Worm (Caenorhabditis elegans) whole organism, L4 larva: Measurements from ENCODE around the gene W03B1.5.

Experiments used
- D1046.2 ChIP-seq: fragments of 200-800 bp; sonication (Bioruptor generic); IDR thresholded peaks from 2 replicates; pipeline ENCODE4 v1.3.6; 2022; ENCODE audit warnings: missing genetic modification characterization, missing compliant biosample characterization
- F44E2.7 ChIP-seq: fragments of 200-800 bp; sonication (Bioruptor generic); IDR thresholded peaks from 2 replicates; pipeline ENCODE4 v2.1.2; 2022; ENCODE audit warnings: missing genetic modification characterization, missing compliant biosample characterization
- F49E8.2 ChIP-seq: sonication (generic microtip); optimal IDR thresholded peaks from 2 replicates; lab custom pipeline; 2016; ENCODE audit warnings: missing compliant biosample characterization, mild to moderate bottlenecking, missing genetic modification characterization, borderline replicate concordance
- T26A8.4 ChIP-seq: fragments of 200-800 bp; sonication (Bioruptor generic); IDR thresholded peaks from 2 replicates; pipeline ENCODE4 v1.3.6; 2022; ENCODE audit warnings: missing genetic modification characterization, missing compliant biosample characterization
- Y48G9A.11 ChIP-seq: fragments of 200-800 bp; sonication (Bioruptor generic); IDR thresholded peaks from 2 replicates; pipeline ENCODE4 v1.3.6; 2022; ENCODE audit warnings: missing genetic modification reagents, missing genetic modification characterization, missing compliant biosample characterization
- Y5F2A.4 ChIP-seq: fragments of 200-800 bp; sonication (Bioruptor generic); optimal IDR thresholded peaks from 2 replicates; lab custom pipeline; 2018; ENCODE audit warnings: mild to moderate bottlenecking, missing genetic modification characterization, missing compliant biosample characterization
- Y75B8A.6 ChIP-seq: fragments of 200-800 bp; sonication (Bioruptor generic); IDR thresholded peaks from 2 replicates; pipeline ENCODE4 v1.3.6; 2022; ENCODE audit warnings: missing genetic modification reagents, missing genetic modification characterization, missing compliant biosample characterization
- ZK337.2 ChIP-seq: fragments of 200-800 bp; sonication (Bioruptor generic); IDR thresholded peaks from 2 replicates; pipeline ENCODE4 v1.3.6; 2022; ENCODE audit warnings: missing genetic modification reagents, missing genetic modification characterization, missing compliant biosample characterization
- ama-1 ChIP-seq: fragments of 150-350 bp; optimal IDR thresholded peaks from 2 replicates; lab custom pipeline; 2014; ENCODE audit warnings: inconsistent platforms, mixed read lengths
- attf-4 ChIP-seq: sonication (generic microtip); optimal IDR thresholded peaks from 3 replicates; lab custom pipeline; 2017; ENCODE audit warnings: missing biosample characterization, missing genetic modification characterization
- ceh-28 ChIP-seq: fragments of 150-350 bp; optimal IDR thresholded peaks from 2 replicates; lab custom pipeline; 2014; ENCODE audit warnings: missing biosample characterization, missing genetic modification reagents, missing genetic modification characterization
- ceh-44 ChIP-seq: fragments of 200-800 bp; sonication (Bioruptor generic); IDR thresholded peaks from 2 replicates; pipeline ENCODE4 v1.3.6; 2022; ENCODE audit warnings: missing genetic modification reagents, missing genetic modification characterization, missing compliant biosample characterization
- ces-1 ChIP-seq: fragments of 150-350 bp; sonication (generic microtip); optimal IDR thresholded peaks from 4 replicates; lab custom pipeline; 2014; ENCODE audit warnings: missing biosample characterization, missing genetic modification reagents, missing genetic modification characterization
- ctbp-1 ChIP-seq: fragments of 200-800 bp; sonication (Bioruptor generic); IDR thresholded peaks from 2 replicates; pipeline ENCODE4 v1.3.6; 2022; ENCODE audit warnings: missing genetic modification reagents, missing genetic modification characterization, missing compliant biosample characterization
- daf-19 ChIP-seq: fragments of 200-800 bp; sonication (Bioruptor generic); conservative IDR thresholded peaks from 2 replicates; pipeline ENCODE4 v1.3.6; 2022; ENCODE audit warnings: missing genetic modification characterization, missing compliant biosample characterization
- egl-27 ChIP-seq: sonication (generic microtip); optimal IDR thresholded peaks from 3 replicates; lab custom pipeline; 2017; ENCODE audit warnings: missing biosample characterization, missing genetic modification reagents, missing genetic modification characterization
- fkh-10 ChIP-seq: fragments of 150-350 bp; optimal IDR thresholded peaks from 2 replicates; lab custom pipeline; 2014; ENCODE audit warnings: missing biosample characterization, missing genetic modification reagents, missing genetic modification characterization
- gei-8 ChIP-seq: fragments of 200-800 bp; sonication (Bioruptor generic); optimal IDR thresholded peaks from 2 replicates; lab custom pipeline; 2018; ENCODE audit warnings: mild to moderate bottlenecking, missing genetic modification characterization, missing compliant biosample characterization
- hif-1 ChIP-seq, 2 experiments: sonication (generic microtip); optimal IDR thresholded peaks; 2 replicates each; lab custom pipeline; 2016 to 2017; ENCODE audit warnings: missing compliant biosample characterization in 2 of 2, missing genetic modification characterization in 2 of 2, missing genetic modification reagents in 2 of 2, missing genotype in 2 of 2, mild to moderate bottlenecking in 1 of 2
- hlh-11 ChIP-seq: fragments of 200-800 bp; sonication (Bioruptor generic); optimal IDR thresholded peaks from 2 replicates; lab custom pipeline; 2018; ENCODE audit warnings: mild to moderate bottlenecking, missing genetic modification characterization, missing compliant biosample characterization
- hlh-30 ChIP-seq: sonication (generic microtip); optimal IDR thresholded peaks from 2 replicates; lab custom pipeline; 2017; ENCODE audit warnings: antibody characterized with exemption, mild to moderate bottlenecking, missing genetic modification characterization, missing compliant biosample characterization; ENCODE audit not compliant: insufficient read depth
- hmg-1.1 ChIP-seq: fragments of 200-800 bp; sonication (Bioruptor generic); IDR thresholded peaks from 2 replicates; pipeline ENCODE4 v1.3.6; 2022; ENCODE audit warnings: missing genetic modification reagents, missing genetic modification characterization, missing compliant biosample characterization
- lin-29 ChIP-seq: fragments of 200-800 bp; sonication (Bioruptor generic); IDR thresholded peaks from 2 replicates; pipeline ENCODE4 v1.3.6; 2022; ENCODE audit warnings: missing genetic modification reagents, missing genetic modification characterization, missing compliant biosample characterization
- lin-39 ChIP-seq: fragments of 150-350 bp; optimal IDR thresholded peaks from 2 replicates; lab custom pipeline; 2014; ENCODE audit warnings: missing biosample characterization, missing genetic modification reagents, missing genetic modification characterization
- lsy-2 ChIP-seq, 2 experiments: fragments of 150-350 bp in 1 of 2; sonication (generic microtip) in 1 of 2; optimal IDR thresholded peaks; 2 replicates each; lab custom pipeline; 2014 to 2017; ENCODE audit warnings: missing biosample characterization in 2 of 2, missing genetic modification characterization in 2 of 2
- madf-9 ChIP-seq: fragments of 200-800 bp; sonication (Bioruptor generic); conservative IDR thresholded peaks from 2 replicates; pipeline ENCODE4 v1.3.6; 2022; ENCODE audit warnings: missing genetic modification reagents, missing genetic modification characterization, missing compliant biosample characterization
- mdt-29 ChIP-seq: fragments of 200-800 bp; sonication (Bioruptor generic); IDR thresholded peaks from 2 replicates; pipeline ENCODE4 v1.3.6; 2022; ENCODE audit warnings: missing genetic modification reagents, missing genetic modification characterization, missing compliant biosample characterization
- mep-1 ChIP-seq: fragments of 150-350 bp; sonication (generic microtip); optimal IDR thresholded peaks from 3 replicates; lab custom pipeline; 2014; ENCODE audit warnings: missing biosample characterization, missing genetic modification characterization
- mes-2 ChIP-seq: sonication (generic microtip); optimal IDR thresholded peaks from 2 replicates; lab custom pipeline; 2016; ENCODE audit warnings: missing genotype, mild to moderate bottlenecking, missing genetic modification characterization, missing compliant biosample characterization; ENCODE audit not compliant: poor library complexity, severe bottlenecking
- mxl-3 ChIP-seq: fragments of 200-800 bp; sonication (Bioruptor generic); optimal IDR thresholded peaks from 2 replicates; lab custom pipeline; 2018; ENCODE audit warnings: mild to moderate bottlenecking, missing genetic modification characterization, missing compliant biosample characterization
- nhr-11 ChIP-seq: fragments of 150-350 bp; optimal IDR thresholded peaks from 2 replicates; lab custom pipeline; 2014; ENCODE audit warnings: missing biosample characterization, missing genetic modification characterization
- nhr-111 ChIP-seq: fragments of 200-800 bp; sonication (Bioruptor generic); optimal IDR thresholded peaks from 2 replicates; lab custom pipeline; 2018; ENCODE audit warnings: mild to moderate bottlenecking, missing genetic modification characterization, missing compliant biosample characterization
- nhr-237 ChIP-seq: sonication (generic microtip); optimal IDR thresholded peaks from 2 replicates; lab custom pipeline; 2017; ENCODE audit warnings: missing biosample characterization, missing genetic modification characterization
- nhr-28 ChIP-seq: fragments of 150-350 bp; optimal IDR thresholded peaks from 2 replicates; lab custom pipeline; 2014; ENCODE audit warnings: missing biosample characterization, missing genetic modification characterization
- nhr-41 ChIP-seq: fragments of 200-800 bp; sonication (Bioruptor generic); IDR thresholded peaks from 2 replicates; pipeline ENCODE4 v1.3.6; 2022; ENCODE audit warnings: missing genetic modification reagents, missing genetic modification characterization, missing compliant biosample characterization
- nhr-48 ChIP-seq: sonication (generic microtip); optimal IDR thresholded peaks from 2 replicates; lab custom pipeline; 2016; ENCODE audit warnings: mild to moderate bottlenecking, missing genetic modification characterization, missing compliant biosample characterization
- nhr-6 ChIP-seq: fragments of 150-350 bp; optimal IDR thresholded peaks from 2 replicates; lab custom pipeline; 2014; ENCODE audit warnings: missing biosample characterization, missing genetic modification characterization
- nhr-76 ChIP-seq: fragments of 150-350 bp; optimal IDR thresholded peaks from 2 replicates; lab custom pipeline; 2014; ENCODE audit warnings: missing biosample characterization, missing genetic modification characterization
- pqm-1 ChIP-seq: sonication (generic microtip); optimal IDR thresholded peaks from 2 replicates; lab custom pipeline; 2017; ENCODE audit warnings: missing biosample characterization, missing genetic modification characterization
- rbr-2 ChIP-seq: sonication (generic microtip); optimal IDR thresholded peaks from 2 replicates; lab custom pipeline; 2016; ENCODE audit warnings: missing genotype, missing genetic modification characterization, missing compliant biosample characterization
- sdz-12 ChIP-seq: fragments of 200-800 bp; sonication (Bioruptor generic); optimal IDR thresholded peaks from 2 replicates; lab custom pipeline; 2018; ENCODE audit warnings: mild to moderate bottlenecking, missing genetic modification characterization, missing compliant biosample characterization
- set-16 ChIP-seq: fragments of 200-800 bp; sonication (Bioruptor generic); IDR thresholded peaks from 2 replicates; pipeline ENCODE4 v1.3.6; 2022; ENCODE audit warnings: missing genetic modification reagents, missing genetic modification characterization, missing compliant biosample characterization
- snpc-1.2 ChIP-seq: fragments of 200-800 bp; sonication (Bioruptor generic); IDR thresholded peaks from 2 replicates; pipeline ENCODE4 v1.3.6; 2022; ENCODE audit warnings: missing genetic modification reagents, missing genetic modification characterization, missing compliant biosample characterization
- snpc-4 ChIP-seq: fragments of 150-350 bp; optimal IDR thresholded peaks from 2 replicates; lab custom pipeline; 2014; ENCODE audit warnings: missing biosample characterization, missing genetic modification characterization
- spr-3 ChIP-seq: fragments of 200-800 bp; sonication (Bioruptor generic); optimal IDR thresholded peaks from 2 replicates; lab custom pipeline; 2018; ENCODE audit warnings: mild to moderate bottlenecking, missing genetic modification characterization, missing compliant biosample characterization
- tag-97 ChIP-seq: fragments of 200-800 bp; sonication (Bioruptor generic); IDR thresholded peaks from 2 replicates; pipeline ENCODE4 v1.3.6; 2022; ENCODE audit warnings: missing genetic modification characterization, missing compliant biosample characterization
- unc-130 ChIP-seq: sonication (generic microtip); optimal IDR thresholded peaks from 2 replicates; lab custom pipeline; 2016; ENCODE audit warnings: missing genetic modification reagents, missing genetic modification characterization, missing compliant biosample characterization
- vab-7 ChIP-seq: fragments of 200-800 bp; sonication (Bioruptor generic); IDR thresholded peaks from 2 replicates; pipeline ENCODE4 v1.3.6; 2022; ENCODE audit warnings: missing genetic modification reagents, missing genetic modification characterization, missing compliant biosample characterization
- zag-1 ChIP-seq: fragments of 150-350 bp; optimal IDR thresholded peaks from 2 replicates; lab custom pipeline; 2014; ENCODE audit warnings: missing biosample characterization, missing genetic modification characterization
- zip-11 ChIP-seq: fragments of 200-800 bp; sonication (Bioruptor generic); IDR thresholded peaks from 2 replicates; pipeline ENCODE4 v1.3.6; 2022; ENCODE audit warnings: missing genetic modification characterization, missing compliant biosample characterization

W03B1.5 gene

ce11 chrIV:4390438-4390894 lies 42.2 kb downstream of the W03B1.5 start, which contains the start of the genes rpl-7A and set-21 (continued):
- peak; percentile 90 for TF ChIP-seq mxl-3 (GFP tag; lab: Kevin White, UChicago)
- peak; percentile 90 for TF ChIP-seq mep-1
- TF ChIP-seq F44E2.7 = 0 out of 2 replicates have a peak, but pooled peaks have one; percentile 77
- peak; percentile 53 for TF ChIP-seq sdz-12 (GFP tag; lab: Kevin White, UChicago)
- TF ChIP-seq nhr-6 (tag; lab: Kevin White, UChicago) = peak; percentile 76
- peak; percentile 23 for TF ChIP-seq nhr-237 (tag; lab: Kevin White, UChicago)
- peak; percentile 97 for TF ChIP-seq mes-2 (tag; lab: Kevin White, UChicago)
- TF ChIP-seq vab-7 = peak; percentile 93
- peak; percentile 82 for TF ChIP-seq F49E8.2 (tag; lab: Kevin White, UChicago)
- TF ChIP-seq egl-27 (tag; lab: Kevin White, UChicago) = no peak
- TF ChIP-seq pqm-1 (tag; lab: Kevin White, UChicago) = peak; percentile 45
- no peak for TF ChIP-seq nhr-111 (GFP tag; lab: Kevin White, UChicago)
- peak; percentile 94 for TF ChIP-seq nhr-41
- no peak for TF ChIP-seq ama-1
- peak; percentile 95 for TF ChIP-seq D1046.2 (GFP tag; lab: Robert Waterston, UW)
- peak; percentile 98 for TF ChIP-seq hmg-1.1 (GFP tag; lab: Robert Waterston, UW)
- TF ChIP-seq ces-1 (GFP tag; lab: Kevin White, UChicago) = no peak
- TF ChIP-seq ZK337.2 (GFP tag; lab: Robert Waterston, UW) = peak; percentile 90
- TF ChIP-seq daf-19 (GFP tag; lab: Robert Waterston, UW) = peak; percentile 95
- TF ChIP-seq hif-1 (tag; optimal IDR thresholded peaks at IDR 0.05; lab: Kevin White, UChicago) = peak; percentile 63 to 90
- peak; percentile 93 to 96 for TF ChIP-seq lsy-2 (tag; optimal IDR thresholded peaks at IDR 0.05; lab: Kevin White, UChicago)
- TF ChIP-seq snpc-1.2 (GFP tag; lab: Robert Waterston, UW) = peak; percentile 89
- no peak for TF ChIP-seq zag-1 (tag; lab: Kevin White, UChicago)
- TF ChIP-seq Y5F2A.4 = peak; percentile 80
- no peak for TF ChIP-seq lin-39 (tag; lab: Kevin White, UChicago)
- TF ChIP-seq nhr-76 (tag; lab: Kevin White, UChicago) = no peak
- peak; percentile 90 for TF ChIP-seq mdt-29 (GFP tag; lab: Robert Waterston, UW)
- peak; percentile 91 for TF ChIP-seq nhr-28 (tag; lab: Kevin White, UChicago)
- TF ChIP-seq set-16 (GFP tag; lab: Robert Waterston, UW) = peak; percentile 31; the same call in 1 of the 2 replicates
- no peak for TF ChIP-seq gei-8 (GFP tag; lab: Kevin White, UChicago)
- peak; percentile 88 for TF ChIP-seq spr-3 (GFP tag; lab: Kevin White, UChicago)
- no peak for TF ChIP-seq attf-4 (tag; lab: Kevin White, UChicago)
- TF ChIP-seq lin-29 (GFP tag; lab: Robert Waterston, UW) = peak; percentile 97
- TF ChIP-seq hlh-11 (tag; lab: Kevin White, UChicago) = peak; percentile 94
- TF ChIP-seq nhr-11 (tag; lab: Kevin White, UChicago) = peak; percentile 92
- TF ChIP-seq Y75B8A.6 (GFP tag; lab: Robert Waterston, UW) = peak; percentile 95
- TF ChIP-seq madf-9 (GFP tag; lab: Robert Waterston, UW) = peak; percentile 95
- peak; percentile 76 for TF ChIP-seq unc-130 (GFP tag; lab: Kevin White, UChicago)
- TF ChIP-seq tag-97 = 0 out of 2 replicates have a peak, but pooled peaks have one; percentile 26
- TF ChIP-seq rbr-2 (tag; lab: Kevin White, UChicago) = peak; percentile 98
- peak; percentile 90 for TF ChIP-seq Y48G9A.11 (GFP tag; lab: Robert Waterston, UW)
- peak; percentile 72 for TF ChIP-seq hlh-30 (tag; lab: Kevin White, UChicago)
- TF ChIP-seq fkh-10 = peak; percentile 52
- TF ChIP-seq snpc-4 (tag; lab: Kevin White, UChicago) = no peak
- TF ChIP-seq zip-11 (GFP tag; lab: Robert Waterston, UW) = no peak
- TF ChIP-seq ceh-28 (tag; lab: Kevin White, UChicago) = no peak
- TF ChIP-seq ctbp-1 (GFP tag; lab: Robert Waterston, UW) = peak; percentile 95
- TF ChIP-seq T26A8.4 (GFP tag; lab: Robert Waterston, UW) = peak; percentile 99
- TF ChIP-seq nhr-48 (tag; lab: Kevin White, UChicago) = peak; percentile 84
- TF ChIP-seq ceh-44 (GFP tag; lab: Robert Waterston, UW) = peak; percentile 69
